Fruit fly (Drosophila melanogaster) whole organism, adult: ENCODE data around the gene CG32816.

Source experiments
- Crg-1 ChIP-seq: fragments of 200-800 bp; sonication (Bioruptor generic); optimal IDR thresholded peaks from 2 replicates; lab custom pipeline; 2016; ENCODE audit warnings: missing biosample characterization, missing genetic modification characterization
- Mnt ChIP-seq: fragments of 200-800 bp; sonication (Bioruptor generic); optimal IDR thresholded peaks from 2 replicates; lab custom pipeline; 2016; ENCODE audit warnings: missing biosample characterization, mild to moderate bottlenecking, missing genetic modification characterization
- bab1 ChIP-seq: fragments of 200-800 bp; sonication (Bioruptor generic); optimal IDR thresholded peaks from 3 replicates; lab custom pipeline; 2019; ENCODE audit warnings: missing biosample characterization, mild to moderate bottlenecking, missing genetic modification characterization, moderate library complexity
- pad ChIP-seq: fragments of 200-800 bp; sonication (Bioruptor generic); optimal IDR thresholded peaks from 3 replicates; lab custom pipeline; 2017; ENCODE audit warnings: missing biosample characterization, missing genetic modification characterization, mild to moderate bottlenecking, moderate library complexity, missing genetic modification reagents

DNA sequence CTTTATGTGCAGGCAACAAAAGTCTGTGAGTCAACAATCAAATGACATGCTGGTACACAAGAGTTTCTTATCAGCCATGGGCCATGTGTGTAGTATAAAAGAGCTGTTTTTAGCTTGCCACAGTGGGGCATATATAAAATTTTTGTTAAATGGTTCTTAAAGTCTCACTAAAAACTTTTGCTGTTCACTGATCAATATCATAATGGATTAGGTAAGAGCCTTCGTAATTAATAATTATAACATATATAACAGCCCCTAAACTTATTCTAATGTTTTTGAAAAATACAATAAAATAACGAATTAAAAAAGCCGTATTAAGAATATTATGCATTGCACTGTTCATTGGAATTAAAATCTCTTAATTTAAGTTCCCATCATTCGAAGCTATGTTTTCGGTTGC lies 177.3 kb downstream of the CG32816 start:
- no peak for TF ChIP-seq Mnt (GFP tag; lab: Kevin White, UChicago)
- TF ChIP-seq Crg-1 (GFP tag; lab: Kevin White, UChicago) = no peak
- TF ChIP-seq bab1 (GFP tag; lab: Kevin White, UChicago) = no peak
- no peak for TF ChIP-seq pad (GFP tag; lab: Kevin White, UChicago)
